Fruit fly (Drosophila melanogaster) whole organism, embryonic: ENCODE results near the gene CG6295.

ENCODE experiments used
- Aef1 ChIP-seq: fragments of 200-800 bp; sonication (Bioruptor generic); IDR thresholded peaks from 3 replicates; pipeline ENCODE4 v1.3.6; 2022; ENCODE audit warnings: missing biosample characterization, missing genetic modification characterization
- CG11695 ChIP-seq: fragments of 200-800 bp; sonication (Bioruptor generic); IDR thresholded peaks from 3 replicates; pipeline ENCODE4 v1.3.6; 2022; ENCODE audit warnings: missing biosample characterization, missing genetic modification characterization
- CG12071 ChIP-seq: fragments of 200-800 bp; sonication (Bioruptor generic); optimal IDR thresholded peaks from 3 replicates; lab custom pipeline; 2018; ENCODE audit warnings: missing biosample characterization, mild to moderate bottlenecking, missing genetic modification characterization
- CG13296 ChIP-seq: fragments of 200-800 bp; sonication (Bioruptor generic); optimal IDR thresholded peaks from 3 replicates; lab custom pipeline; 2018; ENCODE audit warnings: missing biosample characterization, mild to moderate bottlenecking, missing genetic modification characterization
- CG14050 ChIP-seq: fragments of 200-800 bp; sonication (Bioruptor generic); IDR thresholded peaks from 3 replicates; pipeline ENCODE4 v1.3.6; 2022; ENCODE audit warnings: missing biosample characterization, missing genetic modification characterization
- CG14441 ChIP-seq: fragments of 200-800 bp; sonication (Bioruptor generic); IDR thresholded peaks from 2 replicates; pipeline ENCODE4 v1.3.6; 2022; ENCODE audit warnings: missing biosample characterization, missing genetic modification characterization
- CG14860 ChIP-seq: fragments of 200-800 bp; sonication (Bioruptor generic); IDR thresholded peaks from 3 replicates; pipeline ENCODE4 v1.3.6; 2022; ENCODE audit warnings: missing biosample characterization, missing genetic modification characterization; ENCODE audit not compliant: partially characterized antibody
- CG15073 ChIP-seq: fragments of 200-800 bp; sonication (Bioruptor generic); optimal IDR thresholded peaks from 2 replicates; lab custom pipeline; 2016; ENCODE audit warnings: missing biosample characterization, missing genetic modification characterization
- CG16815 ChIP-seq: fragments of 200-800 bp; sonication (Bioruptor generic); optimal IDR thresholded peaks from 3 replicates; lab custom pipeline; 2017; ENCODE audit warnings: missing biosample characterization, mild to moderate bottlenecking, missing genetic modification characterization
- CG2889 ChIP-seq: fragments of 200-800 bp; sonication (Bioruptor generic); IDR thresholded peaks from 3 replicates; pipeline ENCODE4 v1.3.6; 2022; ENCODE audit warnings: missing biosample characterization, missing genetic modification characterization
- CG30431 ChIP-seq: fragments of 200-800 bp; sonication (Bioruptor generic); optimal IDR thresholded peaks from 2 replicates; lab custom pipeline; 2017; ENCODE audit warnings: missing biosample characterization, missing genetic modification characterization
- CG31441 ChIP-seq: fragments of 200-800 bp; sonication (Bioruptor generic); IDR thresholded peaks from 2 replicates; pipeline ENCODE4 v1.3.6; 2022; ENCODE audit warnings: missing biosample characterization, missing genetic modification characterization
- CG32772 ChIP-seq: fragments of 200-800 bp; sonication (Bioruptor generic); IDR thresholded peaks from 2 replicates; pipeline ENCODE4 v1.3.6; 2022; ENCODE audit warnings: missing biosample characterization, missing genetic modification characterization
- CG3281 ChIP-seq: fragments of 200-800 bp; sonication (Bioruptor generic); optimal IDR thresholded peaks from 3 replicates; lab custom pipeline; 2017; ENCODE audit warnings: missing biosample characterization, mild to moderate bottlenecking, missing genetic modification characterization
- CG4730 ChIP-seq: fragments of 200-800 bp; sonication (Bioruptor generic); IDR thresholded peaks from 2 replicates; pipeline ENCODE4 v1.3.6; 2022; ENCODE audit warnings: missing biosample characterization, missing genetic modification characterization
- CG4854 ChIP-seq: fragments of 200-800 bp; sonication (Bioruptor generic); optimal IDR thresholded peaks from 2 replicates; lab custom pipeline; 2016; ENCODE audit warnings: missing biosample characterization, missing genetic modification characterization, inconsistent platforms
- CG5180 ChIP-seq: fragments of 200-800 bp; sonication (Bioruptor generic); optimal IDR thresholded peaks from 3 replicates; lab custom pipeline; 2017; ENCODE audit warnings: missing biosample characterization, missing genetic modification characterization, mild to moderate bottlenecking, moderate library complexity, missing genetic modification reagents
- CG5245 ChIP-seq: fragments of 200-800 bp; sonication (Bioruptor generic); optimal IDR thresholded peaks from 3 replicates; lab custom pipeline; 2016; ENCODE audit warnings: missing biosample characterization, missing genetic modification characterization
- CG6689 ChIP-seq: fragments of 200-800 bp; sonication (Bioruptor generic); IDR thresholded peaks from 2 replicates; pipeline ENCODE4 v1.3.6; 2022; ENCODE audit warnings: missing biosample characterization, missing genetic modification characterization
- CTCF ChIP-seq: fragments of 200-800 bp; sonication (Bioruptor generic); optimal IDR thresholded peaks from 2 replicates; lab custom pipeline; 2017; ENCODE audit warnings: missing biosample characterization, mild to moderate bottlenecking, missing genetic modification characterization, moderate library complexity
- CkIIα-i1 ChIP-seq: fragments of 200-800 bp; sonication (Bioruptor generic); IDR thresholded peaks from 2 replicates; pipeline ENCODE4 v1.3.6; 2022; ENCODE audit warnings: missing biosample characterization, missing genetic modification characterization
- Deaf1 ChIP-seq: fragments of 200-800 bp; optimal IDR thresholded peaks from 3 replicates; lab custom pipeline; 2019; ENCODE audit warnings: missing biosample characterization, mild to moderate bottlenecking, missing genetic modification characterization, moderate library complexity
- Dip2 ChIP-seq: fragments of 200-800 bp; sonication (Bioruptor generic); IDR thresholded peaks from 2 replicates; pipeline ENCODE4 v1.3.6; 2022; ENCODE audit warnings: missing biosample characterization, missing genetic modification characterization
- Dip3 ChIP-seq: fragments of 200-800 bp; sonication (Bioruptor generic); optimal IDR thresholded peaks from 3 replicates; lab custom pipeline; 2016; ENCODE audit warnings: missing biosample characterization, missing genetic modification characterization
- E2f2 ChIP-seq: fragments of 200-800 bp; sonication (Bioruptor generic); IDR thresholded peaks from 2 replicates; pipeline ENCODE4 v1.3.6; 2022; ENCODE audit warnings: missing biosample characterization, missing genetic modification characterization
- Eip74EF ChIP-seq, 2 experiments: fragments of 200-800 bp in 1 of 2; fragments of >200 bp in 1 of 2; sonication (Bioruptor generic) in 1 of 2; optimal IDR thresholded peaks; 2 replicates each; lab custom pipeline; 2017 to 2019; ENCODE audit warnings: missing biosample characterization in 2 of 2, missing genetic modification characterization in 2 of 2, mild to moderate bottlenecking in 1 of 2, moderate library complexity in 1 of 2
- Ets65A ChIP-seq: fragments of 200-800 bp; sonication (Bioruptor generic); peaks from one replicate; lab custom pipeline; 2016; ENCODE audit warnings: missing biosample characterization, missing genetic modification characterization
- Ets97D ChIP-seq: fragments of 200-800 bp; sonication (Bioruptor generic); optimal IDR thresholded peaks from 3 replicates; lab custom pipeline; 2016; ENCODE audit warnings: missing biosample characterization, missing genetic modification characterization
- Fer1 ChIP-seq: fragments of 200-800 bp; sonication (Bioruptor generic); optimal IDR thresholded peaks from 2 replicates; lab custom pipeline; 2017; ENCODE audit warnings: missing biosample characterization, mild to moderate bottlenecking, missing genetic modification characterization
- Fer3 ChIP-seq: fragments of 200-800 bp; sonication (Bioruptor generic); optimal IDR thresholded peaks from 2 replicates; lab custom pipeline; 2018; ENCODE audit warnings: missing biosample characterization, mild to moderate bottlenecking, missing genetic modification characterization, moderate library complexity
- HLH54F ChIP-seq: fragments of 200-800 bp; sonication (Bioruptor generic); optimal IDR thresholded peaks from 3 replicates; lab custom pipeline; 2016; ENCODE audit warnings: missing biosample characterization, missing genetic modification characterization
- MBD-R2 ChIP-seq: fragments of 200-800 bp; sonication (Bioruptor generic); IDR thresholded peaks from 2 replicates; pipeline ENCODE4 v1.3.6; 2022; ENCODE audit warnings: missing biosample characterization, missing genetic modification characterization
- Max ChIP-seq: fragments of 200-800 bp; sonication (Bioruptor generic); optimal IDR thresholded peaks from 2 replicates; lab custom pipeline; 2016; ENCODE audit warnings: missing biosample characterization, mild to moderate bottlenecking, missing genetic modification characterization
- Meics ChIP-seq: fragments of 200-800 bp; sonication (Bioruptor generic); optimal IDR thresholded peaks from 2 replicates; lab custom pipeline; 2017; ENCODE audit warnings: missing biosample characterization, mild to moderate bottlenecking, missing genetic modification characterization
- Oaz ChIP-seq: fragments of 200-800 bp; sonication (Bioruptor generic); IDR thresholded peaks from 2 replicates; pipeline ENCODE4 v1.3.6; 2022; ENCODE audit warnings: missing biosample characterization, missing genetic modification characterization
- Sox102F ChIP-seq: fragments of 200-800 bp; sonication (Bioruptor generic); optimal IDR thresholded peaks from 2 replicates; lab custom pipeline; 2018; ENCODE audit warnings: missing biosample characterization, mild to moderate bottlenecking, missing genetic modification characterization, moderate library complexity
- Xbp1 ChIP-seq: fragments of 200-800 bp; sonication (Bioruptor generic); optimal IDR thresholded peaks from 3 replicates; lab custom pipeline; 2016; ENCODE audit warnings: missing biosample characterization, mild to moderate bottlenecking, missing genetic modification characterization
- Xrp1 ChIP-seq: fragments of 200-800 bp; sonication (Bioruptor generic); IDR thresholded peaks from 2 replicates; pipeline ENCODE4 v1.3.6; 2022; ENCODE audit warnings: missing biosample characterization, missing genetic modification characterization
- bcd ChIP-seq: fragments of 200-800 bp; sonication (Bioruptor generic); optimal IDR thresholded peaks from 2 replicates; lab custom pipeline; 2017; ENCODE audit warnings: missing biosample characterization, mild to moderate bottlenecking, missing genetic modification characterization
- ci ChIP-seq: fragments of 200-800 bp; sonication (Bioruptor generic); IDR thresholded peaks from 3 replicates; pipeline ENCODE4 v1.3.6; 2022; ENCODE audit warnings: missing biosample characterization, missing genetic modification characterization
- crc ChIP-seq: fragments of 200-800 bp; sonication (Bioruptor generic); optimal IDR thresholded peaks from 2 replicates; lab custom pipeline; 2016; ENCODE audit warnings: missing biosample characterization, missing genetic modification characterization
- ken ChIP-seq: fragments of 200-800 bp; sonication (Bioruptor generic); IDR thresholded peaks from 3 replicates; pipeline ENCODE4 v1.3.6; 2022; ENCODE audit warnings: missing biosample characterization, missing genetic modification characterization
- lbe ChIP-seq: fragments of 200-800 bp; sonication (Bioruptor generic); optimal IDR thresholded peaks from 2 replicates; lab custom pipeline; 2016; ENCODE audit warnings: missing biosample characterization, mild to moderate bottlenecking, missing genetic modification characterization
- mam ChIP-seq: fragments of 200-800 bp; sonication (Bioruptor generic); optimal IDR thresholded peaks from 3 replicates; lab custom pipeline; 2016; ENCODE audit warnings: missing biosample characterization, missing genetic modification characterization
- mirr ChIP-seq: fragments of 200-800 bp; sonication (Bioruptor generic); optimal IDR thresholded peaks from 3 replicates; lab custom pipeline; 2018; ENCODE audit warnings: missing biosample characterization, mild to moderate bottlenecking, missing genetic modification characterization
- nmo ChIP-seq: fragments of 200-800 bp; sonication (Bioruptor generic); optimal IDR thresholded peaks from 2 replicates; lab custom pipeline; 2018; ENCODE audit warnings: missing biosample characterization, mild to moderate bottlenecking, missing genetic modification characterization, moderate library complexity
- pita ChIP-seq: fragments of 200-800 bp; sonication (Bioruptor generic); optimal IDR thresholded peaks from 2 replicates; lab custom pipeline; 2017; ENCODE audit warnings: missing biosample characterization, mild to moderate bottlenecking, missing genetic modification characterization
- psq ChIP-seq: fragments of 200-800 bp; sonication (Bioruptor generic); optimal IDR thresholded peaks from 2 replicates; lab custom pipeline; 2017; ENCODE audit warnings: missing biosample characterization, missing genetic modification characterization
- tna ChIP-seq: fragments of 200-800 bp; sonication (Bioruptor generic); IDR thresholded peaks from 2 replicates; pipeline ENCODE4 v1.3.6; 2022; ENCODE audit warnings: missing biosample characterization, missing genetic modification characterization; ENCODE audit not compliant: partially characterized antibody

The CG6295 gene

dm6 chr3R:26989802-26990509 is 16.9 kb downstream of the CG6295 start, which contains the start of gene CG31076 (continued):
- TF ChIP-seq CG15073 (GFP tag; lab: Kevin White, UChicago) (no peak), bcd (peak; percentile 18), CG3281 (GFP tag; lab: Kevin White, UChicago) (peak; percentile 14), CG6689 (GFP tag; lab: Robert Waterston, UW) (peak; percentile 31; the same call in 1 of the 2 replicates), CG13296 (GFP tag; lab: Kevin White, UChicago) (peak; percentile 42), CG11695 (GFP tag; lab: Robert Waterston, UW) (0 out of 3 replicates have a peak, but pooled peaks have one; percentile 35), Dip2 (GFP tag; lab: Robert Waterston, UW) (peak; percentile 88), nmo (GFP tag; lab: Kevin White, UChicago) (peak; percentile 28), CG14441 (GFP tag; lab: Robert Waterston, UW) (no peak), mam (peak; percentile 9), Max (GFP tag; lab: Kevin White, UChicago) (peak; percentile 30), mirr (GFP tag; lab: Kevin White, UChicago) (no peak), CG5180 (GFP tag; lab: Kevin White, UChicago) (peak; percentile 28), Eip74EF (GFP tag; optimal IDR thresholded peaks at IDR 0.05; lab: Kevin White, UChicago) (peak in 1 of 2 experiments; percentile 12), CG30431 (no peak), Sox102F (GFP tag; lab: Kevin White, UChicago) (peak; percentile 53), Fer3 (peak; percentile 14), tna (GFP tag; lab: Robert Waterston, UW) (no peak), CG14050 (GFP tag; lab: Robert Waterston, UW) (0 out of 3 replicates have a peak, but pooled peaks have one; percentile 15), Ets65A (peak; percentile 55), CG31441 (GFP tag; lab: Robert Waterston, UW) (peak; percentile 48; the same call in 1 of the 2 replicates), Meics (GFP tag; lab: Kevin White, UChicago) (peak; percentile 18), lbe (GFP tag; lab: Kevin White, UChicago) (peak; percentile 78)
- TF ChIP-seq, all 482 proteins: peak for 77

dm6 chr3R:26988412-26988981 is 18.4 kb downstream of the CG6295 start, which contains the start of gene CG31075:
CG31075 (minus strand) TSS chr3R:26988517.
- TF ChIP-seq CG16815 (GFP tag; lab: Kevin White, UChicago) (peak; percentile 4), mam (peak; percentile 32), crc (GFP tag; lab: Kevin White, UChicago) (no peak), CG12071 (peak; percentile 31), CTCF (GFP tag; lab: Kevin White, UChicago) (peak; percentile 61), MBD-R2 (peak; percentile 74; the same call in 1 of the 2 replicates), Aef1 (peak; percentile 77), Ets97D (peak; percentile 26), CkIIα-i1 (0 out of 2 replicates have a peak, but pooled peaks have one; percentile 4), CG4730 (GFP tag; lab: Robert Waterston, UW) (no peak), Oaz (GFP tag; lab: Robert Waterston, UW) (peak; percentile 62), CG14860 (no peak), Deaf1 (peak; percentile 29), Dip3 (GFP tag; lab: Kevin White, UChicago) (peak; percentile 23), ken (GFP tag; lab: Robert Waterston, UW) (0 out of 3 replicates have a peak, but pooled peaks have one; percentile 41), Xrp1 (GFP tag; lab: Robert Waterston, UW) (peak; percentile 55), Xbp1 (GFP tag; lab: Kevin White, UChicago) (peak; percentile 18), pita (GFP tag; lab: Kevin White, UChicago) (peak; percentile 33), CG4854 (GFP tag; lab: Kevin White, UChicago) (peak; percentile 10), HLH54F (GFP tag; lab: Kevin White, UChicago) (peak; percentile 7), CG32772 (GFP tag; lab: Robert Waterston, UW) (no peak), Fer1 (GFP tag; lab: Kevin White, UChicago) (peak; percentile 75), CG5245 (GFP tag; lab: Kevin White, UChicago) (no peak), psq (GFP tag; lab: Kevin White, UChicago) (no peak), ci (GFP tag; lab: Robert Waterston, UW) (peak; percentile 61; the same call in 2 of the 3 replicates), CG2889 (GFP tag; lab: Robert Waterston, UW) (0 out of 3 replicates have a peak, but pooled peaks have one; percentile 4), E2f2 (GFP tag; lab: Robert Waterston, UW) (peak; percentile 43; the same call in 1 of the 2 replicates)
